Worm (Caenorhabditis elegans) whole organism, L4/young adult: ENCODE data around the gene alh-6.

Experiments used
- W03F9.2 ChIP-seq: fragments of 150-350 bp; optimal IDR thresholded peaks from 2 replicates; lab custom pipeline; 2014; ENCODE audit warnings: missing biosample characterization, missing genetic modification characterization
- him-1 ChIP-seq: sonication (generic microtip); optimal IDR thresholded peaks from 2 replicates; lab custom pipeline; 2016; ENCODE audit warnings: missing genotype, missing genetic modification reagents, missing genetic modification characterization, missing compliant biosample characterization

DNA sequence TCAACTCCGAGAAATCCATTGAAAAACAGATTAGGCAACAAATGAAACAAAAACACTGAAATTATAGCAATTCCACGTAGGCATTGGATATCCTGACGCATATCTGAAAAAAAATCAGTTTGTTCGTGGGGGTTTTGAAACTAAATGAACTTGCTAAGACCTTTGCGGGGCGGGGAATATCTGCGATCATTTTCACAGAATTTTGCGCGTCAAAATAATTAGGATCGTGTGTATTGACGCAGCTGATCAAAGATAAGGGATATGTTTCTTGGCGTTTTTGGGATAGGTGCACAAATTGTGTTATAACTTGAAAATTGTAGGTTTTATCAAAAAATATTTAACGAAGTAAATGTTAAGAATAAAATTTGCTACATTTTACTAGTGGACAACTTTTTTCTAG is 43.1 kb downstream of the alh-6 start, which contains the start of gene oac-30:
- TF ChIP-seq W03F9.2 (tag; lab: Kevin White, UChicago) (no peak), him-1 (tag; lab: Kevin White, UChicago) (no peak)
